Worm (Caenorhabditis elegans): ENCODE data around the gene srap-1.

DNA sequence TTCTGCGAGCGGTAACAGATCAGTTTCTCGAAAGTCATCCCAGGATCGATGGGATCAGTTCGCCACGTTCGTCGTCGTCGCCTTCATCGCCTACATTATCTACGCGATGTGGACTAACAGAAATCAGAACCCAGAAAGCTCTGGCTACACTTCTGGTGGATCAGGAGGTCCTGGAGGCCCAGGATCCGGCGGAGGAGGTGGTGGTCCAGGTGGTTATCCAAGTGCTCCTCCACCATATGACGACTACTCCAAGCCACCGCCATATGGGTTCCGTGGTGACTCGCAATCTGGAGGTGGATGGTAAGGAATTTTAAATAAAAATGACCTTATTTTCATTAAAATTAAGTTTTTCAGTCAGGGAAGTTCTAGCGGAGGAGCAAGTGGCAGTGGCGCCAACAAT lies 37.2 kb downstream of the srap-1 start:
- no peak for TF ChIP-seq ces-1 (GFP tag; optimal IDR thresholded peaks at IDR 0.05)
- TF ChIP-seq fos-1 (tag; optimal IDR thresholded peaks at IDR 0.05) = no peak
- no peak for TF ChIP-seq F26F4.8 (GFP tag; conservative IDR thresholded peaks at IDR 0.05)
